ENCODE assay signal across 3 worm cellular contexts in genomic region chrV:14594943-14595342, ce11.
TF ChIP-seq lines count a peak whose summit lies in the region.

No protein-coding gene starts in this region.

TF ChIP-seq in whole organism, L3 larva, 47 proteins besides CTCF, POLR2A, EP300 and RAD21:
- TF ChIP-seq nhr-76 (tag; optimal IDR thresholded peaks at IDR 0.05; lab: Kevin White, UChicago) (no peak), pqm-1 (tag; optimal IDR thresholded peaks at IDR 0.05; lab: Kevin White, UChicago) (no peak), elt-2 (tag; optimal IDR thresholded peaks at IDR 0.05; lab: Kevin White, UChicago) (peak; percentile 3)

TF ChIP-seq in whole organism, L4 larva, 104 proteins besides CTCF, POLR2A, EP300 and RAD21:
- TF ChIP-seq ceh-20 (GFP tag; IDR thresholded peaks at IDR 0.05; lab: Robert Waterston, UW) (no peak), D1046.2 (GFP tag; IDR thresholded peaks at IDR 0.05; lab: Robert Waterston, UW) (no peak), daf-16 (GFP tag; optimal IDR thresholded peaks at IDR 0.05; lab: Kevin White, UChicago) (no peak), daf-16 (tag; optimal IDR thresholded peaks at IDR 0.05; lab: Kevin White, UChicago) (peak; percentile 25), gei-8 (GFP tag; optimal IDR thresholded peaks at IDR 0.05; lab: Kevin White, UChicago) (no peak), zfp-3 (GFP tag; conservative IDR thresholded peaks at IDR 0.05; lab: Robert Waterston, UW) (peak; percentile 39), ZK337.2 (GFP tag; IDR thresholded peaks at IDR 0.05; lab: Robert Waterston, UW) (no peak), zip-2 (tag; optimal IDR thresholded peaks at IDR 0.05; lab: Kevin White, UChicago) (no peak), dpl-1 (GFP tag; optimal IDR thresholded peaks at IDR 0.05; lab: Kevin White, UChicago) (no peak), T20F7.1 (GFP tag; optimal IDR thresholded peaks at IDR 0.05; lab: Kevin White, UChicago) (peak; percentile 66), php-3 (GFP tag; IDR thresholded peaks at IDR 0.05; lab: Robert Waterston, UW) (0 out of 2 replicates have a peak, but pooled peaks have one; percentile 15), sdz-12 (GFP tag; optimal IDR thresholded peaks at IDR 0.05; lab: Kevin White, UChicago) (no peak), lin-38 (GFP tag; IDR thresholded peaks at IDR 0.05; lab: Robert Waterston, UW) (peak; percentile 54), tra-1 (GFP tag; IDR thresholded peaks at IDR 0.05; lab: Robert Waterston, UW) (no peak)

TF ChIP-seq in whole organism, young adult, 124 proteins besides CTCF, POLR2A, EP300 and RAD21:
- TF ChIP-seq sea-2 (GFP tag; IDR thresholded peaks at IDR 0.05; lab: Robert Waterston, UW) (no peak), efl-1 (GFP tag; optimal IDR thresholded peaks at IDR 0.05; lab: Kevin White, UChicago) (no peak), nfya-1 (tag; optimal IDR thresholded peaks at IDR 0.05; lab: Kevin White, UChicago; ENCODE audit: borderline replicate concordance, insufficient read depth) (no peak), repo-1 (tag; optimal IDR thresholded peaks at IDR 0.05; lab: Kevin White, UChicago) (peak; percentile 34), nfyb-1 (GFP tag; IDR thresholded peaks at IDR 0.05; lab: Robert Waterston, UW) (peak; percentile 44; the same call in 1 of the 2 replicates), T07F8.4 (tag; optimal IDR thresholded peaks at IDR 0.05; lab: Kevin White, UChicago) (no peak), hmg-20 (GFP tag; IDR thresholded peaks at IDR 0.05; lab: Robert Waterston, UW) (no peak), ccch-3 (GFP tag; optimal IDR thresholded peaks at IDR 0.05; lab: Kevin White, UChicago) (no peak)
TF ChIP-seq in whole organism, young adult: peak in this region for 2.
